Fruit fly (Drosophila melanogaster) Kc167 (cell line): Measurements from ENCODE around the gene CG32459.

Experiments used
- h ChIP-seq: fragments of >200 bp; optimal IDR thresholded peaks from 3 replicates; lab custom pipeline; 2018; ENCODE audit warnings: missing external identifiers
- ttk ChIP-seq: sonication (Bioruptor generic); optimal IDR thresholded peaks from 2 replicates; lab custom pipeline; 2017; ENCODE audit warnings: missing external identifiers

DNA sequence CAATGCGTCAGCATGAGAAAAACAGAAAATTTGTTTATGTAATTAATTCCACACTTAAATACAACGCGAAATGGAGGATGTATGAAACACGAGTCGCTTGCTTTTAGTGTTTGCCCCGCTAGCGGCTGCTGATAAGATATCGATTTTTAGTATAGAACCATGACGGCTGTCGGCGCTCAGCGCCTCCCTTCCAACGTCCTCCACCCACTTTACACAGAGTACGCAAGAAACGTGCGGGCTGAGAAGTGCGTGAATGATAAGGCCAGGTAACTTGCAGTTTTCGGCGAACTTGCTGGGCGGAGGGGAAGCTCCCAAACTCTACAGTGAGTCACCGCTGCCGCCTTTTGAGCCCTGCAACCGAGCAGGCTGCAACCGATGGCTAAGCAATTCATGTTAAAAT lies 14.5 kb upstream of the CG32459 start:
- no peak for TF ChIP-seq ttk (lab: Kevin White, UChicago)
- no peak for TF ChIP-seq h (lab: Kevin White, UChicago)
